Fruit fly (Drosophila melanogaster) S2 (cell line): ENCODE data around the gene CG32313.

Source experiments
- CG8478 ChIP-seq: fragments of >200 bp; optimal IDR thresholded peaks from 2 replicates; lab custom pipeline; 2018
- CTCF ChIP-seq, 2 experiments: fragments of >200 bp; optimal IDR thresholded peaks; 2 replicates each; lab custom pipeline; 2018

- TF ChIP-seq CG8478 (lab: Kevin White, UChicago) = no peak
- no peak for TF ChIP-seq CTCF (optimal IDR thresholded peaks at IDR 0.05; lab: Kevin White, UChicago)
Measured at dm6 chr3L:1568225-1569161, 22.9 kb upstream of the CG32313 start, which contains the start of gene CG7879.
